1 fruit fly cellular context compared by ENCODE assay signal in genomic region chr3R:13273462-13273861, dm6.
TF ChIP-seq lines count a peak whose summit lies in the region.

No protein-coding gene starts in this region.

TF ChIP-seq in whole organism, embryonic, 481 proteins besides CTCF, POLR2A, EP300 and RAD21 (continued from another document):
- TF ChIP-seq repo (GFP tag; optimal IDR thresholded peaks at IDR 0.05; lab: Kevin White, UChicago) (no peak), gcm (GFP tag; optimal IDR thresholded peaks at IDR 0.05; lab: Kevin White, UChicago) (no peak), oc (tag; optimal IDR thresholded peaks at IDR 0.05; lab: Kevin White, UChicago) (peak; percentile 57), CG16813 (GFP tag; IDR thresholded peaks at IDR 0.05; lab: Robert Waterston, UW; ENCODE audit: partially characterized antibody) (0 out of 3 replicates have a peak, but pooled peaks have one; percentile 11), Lhr (GFP tag; optimal IDR thresholded peaks at IDR 0.05; lab: Kevin White, UChicago) (no peak), dm (GFP tag; optimal IDR thresholded peaks at IDR 0.05; lab: Kevin White, UChicago) (no peak), mirr (GFP tag; optimal IDR thresholded peaks at IDR 0.05; lab: Kevin White, UChicago) (peak; percentile 33), CG12744 (GFP tag; optimal IDR thresholded peaks at IDR 0.05; lab: Kevin White, UChicago) (no peak), CG17568 (GFP tag; optimal IDR thresholded peaks at IDR 0.05; lab: Kevin White, UChicago) (no peak), Dfd (GFP tag; optimal IDR thresholded peaks at IDR 0.05; lab: Kevin White, UChicago) (no peak), phol (tag; optimal IDR thresholded peaks at IDR 0.05; lab: Kevin White, UChicago) (no peak), CG9727 (GFP tag; optimal IDR thresholded peaks at IDR 0.05; lab: Kevin White, UChicago) (no peak)
TF ChIP-seq in whole organism, embryonic: peak in this region for 15.
